Worm (Caenorhabditis elegans): ENCODE data around the gene Y57G11A.5.
A peak's percentile ranks its signal among the peaks of the same experiment; 100 is the strongest.

Gene Y57G11A.5

ce11 chrIV:14519423-14519822 is 7.1 kb upstream of the Y57G11A.5 start, which contains the start of the genes Y57G11A.2 and T27E7.1:
TSS of gene Y57G11A.2 (minus strand) at chrIV:14519523.
TSS of gene T27E7.1 (plus strand) at chrIV:14519759.
- TF ChIP-seq lsy-2 (tag; optimal IDR thresholded peaks at IDR 0.05), result no peak
- TF ChIP-seq nhr-2 (tag; optimal IDR thresholded peaks at IDR 0.05), result no peak

- no peak for TF ChIP-seq pha-4 (tag; optimal IDR thresholded peaks at IDR 0.05)
- TF ChIP-seq ztf-11 (tag; optimal IDR thresholded peaks at IDR 0.05), result no peak
- no peak for TF ChIP-seq blmp-1 (tag; optimal IDR thresholded peaks at IDR 0.05)
- no peak for TF ChIP-seq nhr-237 (tag; optimal IDR thresholded peaks at IDR 0.05)
These were observed 2.9 kb upstream of the Y57G11A.5 start for ce11 chrIV:14515162-14515561.

- TF ChIP-seq ham-2 (GFP tag; optimal IDR thresholded peaks at IDR 0.05) (no peak), nhr-2 (tag; optimal IDR thresholded peaks at IDR 0.05) (no peak), zip-8 (tag; optimal IDR thresholded peaks at IDR 0.05) (no peak), snpc-4 (tag; optimal IDR thresholded peaks at IDR 0.05) (no peak), mls-2 (tag; optimal IDR thresholded peaks at IDR 0.05) (no peak), hlh-1 (tag; optimal IDR thresholded peaks at IDR 0.05) (peak; percentile 71), unc-120 (tag; optimal IDR thresholded peaks at IDR 0.05; ENCODE audit: poor library complexity, severe bottlenecking) (no peak), ztf-11 (tag; optimal IDR thresholded peaks at IDR 0.05) (no peak), pha-4 (tag; optimal IDR thresholded peaks at IDR 0.05) (no peak), unc-62 (GFP tag; optimal IDR thresholded peaks at IDR 0.05) (peak; percentile 36)
These were observed 5.3 kb downstream of the Y57G11A.5 start for ce11 chrIV:14506995-14507394.

- TF ChIP-seq drap-1 (GFP tag; optimal IDR thresholded peaks at IDR 0.05) (no peak), sem-2 (GFP tag; optimal IDR thresholded peaks at IDR 0.05) (no peak), zip-8 (tag; optimal IDR thresholded peaks at IDR 0.05) (no peak), ztf-11 (tag; optimal IDR thresholded peaks at IDR 0.05) (no peak), elt-3 (tag; optimal IDR thresholded peaks at IDR 0.05) (no peak), hlh-1 (tag; optimal IDR thresholded peaks at IDR 0.05) (peak; percentile 54), mep-1 (tag; optimal IDR thresholded peaks at IDR 0.05) (no peak), unc-39 (tag; optimal IDR thresholded peaks at IDR 0.05) (no peak), nhr-2 (tag; optimal IDR thresholded peaks at IDR 0.05) (no peak)
These were observed 6.3 kb downstream of the Y57G11A.5 start for ce11 chrIV:14506042-14506441.

ce11 chrIV:14505066-14505465 is 7.2 kb downstream of the Y57G11A.5 start, which contains the start of gene tag-273:
TSS of gene tag-273 (minus strand) at chrIV:14505166.
- no peak for TF ChIP-seq mep-1 (tag; optimal IDR thresholded peaks at IDR 0.05)
- no peak for TF ChIP-seq sptf-1 (tag; optimal IDR thresholded peaks at IDR 0.05)
- TF ChIP-seq elt-1 (tag; optimal IDR thresholded peaks at IDR 0.05; ENCODE audit: borderline replicate concordance, insufficient read depth), result no peak
- no peak for TF ChIP-seq lin-13 (tag; optimal IDR thresholded peaks at IDR 0.05)
- TF ChIP-seq mls-2 (tag; optimal IDR thresholded peaks at IDR 0.05), result no peak
- no peak for TF ChIP-seq cnd-1 (tag; optimal IDR thresholded peaks at IDR 0.05)
- TF ChIP-seq ceh-39 (tag; optimal IDR thresholded peaks at IDR 0.05), result no peak
- no peak for TF ChIP-seq tbx-8 (GFP tag; optimal IDR thresholded peaks at IDR 0.05)

- TF ChIP-seq bed-3 (GFP tag; optimal IDR thresholded peaks at IDR 0.05) (no peak), ces-1 (GFP tag; optimal IDR thresholded peaks at IDR 0.05) (peak; percentile 29), pha-4 (tag; optimal IDR thresholded peaks at IDR 0.05) (peak; percentile 23), blmp-1 (tag; optimal IDR thresholded peaks at IDR 0.05) (peak; percentile 36), unc-39 (tag; optimal IDR thresholded peaks at IDR 0.05) (no peak), lin-32 (GFP tag; optimal IDR thresholded peaks at IDR 0.05) (no peak), hlh-1 (tag; optimal IDR thresholded peaks at IDR 0.05) (no peak), unc-120 (tag; optimal IDR thresholded peaks at IDR 0.05; ENCODE audit: poor library complexity, severe bottlenecking) (peak; percentile 17), ham-2 (GFP tag; optimal IDR thresholded peaks at IDR 0.05) (peak; percentile 96), nhr-28 (tag; optimal IDR thresholded peaks at IDR 0.05) (no peak), sptf-1 (tag; optimal IDR thresholded peaks at IDR 0.05) (peak; percentile 43), mls-2 (tag; optimal IDR thresholded peaks at IDR 0.05) (peak; percentile 45)
These were observed 15.8 kb downstream of the Y57G11A.5 start for ce11 chrIV:14496494-14496893.

ce11 chrIV:14495474-14495873 is 16.8 kb downstream of the Y57G11A.5 start:
- TF ChIP-seq lsy-2 (tag; optimal IDR thresholded peaks at IDR 0.05) (no peak), unc-62 (GFP tag; optimal IDR thresholded peaks at IDR 0.05) (no peak), nhr-2 (tag; optimal IDR thresholded peaks at IDR 0.05) (no peak), cnd-1 (tag; optimal IDR thresholded peaks at IDR 0.05) (no peak), tbx-8 (GFP tag; optimal IDR thresholded peaks at IDR 0.05) (no peak), mab-5 (tag; optimal IDR thresholded peaks at IDR 0.05) (no peak), elt-1 (tag; optimal IDR thresholded peaks at IDR 0.05; ENCODE audit: borderline replicate concordance, insufficient read depth) (no peak), lin-13 (tag; optimal IDR thresholded peaks at IDR 0.05) (no peak), unc-39 (tag; optimal IDR thresholded peaks at IDR 0.05) (no peak), bed-3 (GFP tag; optimal IDR thresholded peaks at IDR 0.05) (no peak), blmp-1 (tag; optimal IDR thresholded peaks at IDR 0.05) (no peak), mls-2 (tag; optimal IDR thresholded peaks at IDR 0.05) (no peak), ceh-39 (tag; optimal IDR thresholded peaks at IDR 0.05) (no peak), zip-8 (tag; optimal IDR thresholded peaks at IDR 0.05) (no peak), nhr-28 (tag; optimal IDR thresholded peaks at IDR 0.05) (no peak), snpc-4 (tag; optimal IDR thresholded peaks at IDR 0.05) (no peak)
